Fruit fly (Drosophila melanogaster): Measurements from ENCODE around the gene CG14770.

DNA sequence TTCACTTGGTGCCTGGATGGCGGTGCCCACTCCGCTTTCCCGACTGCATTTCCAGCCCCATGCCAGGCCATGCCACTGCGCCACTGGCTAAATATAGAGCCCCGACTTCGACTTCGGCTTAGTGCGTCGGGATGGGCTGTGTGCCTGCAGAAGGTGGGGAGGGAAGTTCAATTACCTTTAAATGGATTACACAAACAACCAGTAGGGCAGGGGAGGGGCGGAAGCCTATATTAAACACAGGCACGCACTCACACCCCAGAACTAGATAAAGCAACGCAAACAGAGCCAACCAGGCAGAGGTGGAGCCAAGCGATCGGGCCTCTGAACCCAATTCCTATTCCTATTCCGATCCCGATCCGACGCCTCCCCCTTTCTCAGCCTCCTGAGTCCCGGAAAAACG lies 13.4 kb downstream of the CG14770 start:
- TF ChIP-seq Rel (GFP tag; optimal IDR thresholded peaks at IDR 0.05) (no peak), Rel (tag; optimal IDR thresholded peaks at IDR 0.05) (no peak), HLH106 (tag; optimal IDR thresholded peaks at IDR 0.05) (no peak), brk (GFP tag; optimal IDR thresholded peaks at IDR 0.05) (no peak), CG9705 (GFP tag; optimal IDR thresholded peaks at IDR 0.05) (no peak), dsf (GFP tag; optimal IDR thresholded peaks at IDR 0.05; ENCODE audit: borderline replicate concordance) (no peak), Myc (optimal IDR thresholded peaks at IDR 0.05) (no peak), usp (GFP tag; optimal IDR thresholded peaks at IDR 0.05) (no peak), Hr83 (GFP tag; optimal IDR thresholded peaks at IDR 0.05; ENCODE audit: poor library complexity, severe bottlenecking) (no peak), fru (GFP tag; optimal IDR thresholded peaks at IDR 0.05) (no peak), pan (optimal IDR thresholded peaks at IDR 0.05) (no peak), rgr (GFP tag; optimal IDR thresholded peaks at IDR 0.05) (no peak), h (GFP tag; optimal IDR thresholded peaks at IDR 0.05) (no peak), psq (GFP tag; optimal IDR thresholded peaks at IDR 0.05) (no peak), GATAd (GFP tag; optimal IDR thresholded peaks at IDR 0.05) (no peak)
